Worm (Caenorhabditis elegans) whole organism, mixed stage, embryonic: ENCODE results near the gene F32H5.4.

Source experiments
- M03D4.4 ChIP-seq: sonication (generic microtip); optimal IDR thresholded peaks from 2 replicates; lab custom pipeline; 2017; ENCODE audit warnings: mild to moderate bottlenecking, missing genetic modification characterization, missing compliant biosample characterization
- bed-3 ChIP-seq: fragments of 200-800 bp; sonication (Bioruptor generic); optimal IDR thresholded peaks from 3 replicates; lab custom pipeline; 2018; ENCODE audit warnings: mild to moderate bottlenecking, missing genetic modification characterization, moderate library complexity, missing compliant biosample characterization
- blmp-1 ChIP-seq: fragments of 150-350 bp; optimal IDR thresholded peaks from 2 replicates; lab custom pipeline; 2014; ENCODE audit warnings: missing biosample characterization, missing genetic modification characterization
- ceh-39 ChIP-seq: fragments of 150-350 bp; optimal IDR thresholded peaks from 2 replicates; lab custom pipeline; 2014; ENCODE audit warnings: missing biosample characterization, missing genetic modification characterization
- ceh-43 ChIP-seq: fragments of 200-800 bp; sonication (Bioruptor generic); optimal IDR thresholded peaks from 2 replicates; lab custom pipeline; 2018; ENCODE audit warnings: mild to moderate bottlenecking, missing genetic modification characterization, moderate library complexity, missing compliant biosample characterization
- ceh-83 ChIP-seq: fragments of 200-800 bp; sonication (Bioruptor generic); optimal IDR thresholded peaks from 2 replicates; lab custom pipeline; 2018; ENCODE audit warnings: mild to moderate bottlenecking, missing genetic modification characterization, missing compliant biosample characterization
- ces-1 ChIP-seq: fragments of 150-350 bp; optimal IDR thresholded peaks from 2 replicates; lab custom pipeline; 2014; ENCODE audit warnings: missing biosample characterization, missing genetic modification reagents, missing genetic modification characterization
- cnd-1 ChIP-seq: fragments of 200-800 bp; sonication (Bioruptor generic); optimal IDR thresholded peaks from 2 replicates; lab custom pipeline; 2018; ENCODE audit warnings: mild to moderate bottlenecking, missing genetic modification characterization, missing compliant biosample characterization
- drap-1 ChIP-seq: fragments of 200-800 bp; sonication (Bioruptor generic); optimal IDR thresholded peaks from 3 replicates; lab custom pipeline; 2018; ENCODE audit warnings: mild to moderate bottlenecking, missing genetic modification characterization, missing compliant biosample characterization
- elt-1 ChIP-seq: sonication (generic microtip); optimal IDR thresholded peaks from 2 replicates; lab custom pipeline; 2017; ENCODE audit warnings: missing genetic modification characterization, mild to moderate bottlenecking, missing compliant biosample characterization, antibody characterized with exemption, moderate library complexity, borderline replicate concordance; ENCODE audit not compliant: insufficient read depth
- elt-3 ChIP-seq: fragments of 150-350 bp; optimal IDR thresholded peaks from 2 replicates; lab custom pipeline; 2014; ENCODE audit warnings: missing biosample characterization, missing genetic modification characterization
- flh-1 ChIP-seq: fragments of 200-800 bp; sonication (Bioruptor generic); optimal IDR thresholded peaks from 2 replicates; lab custom pipeline; 2018; ENCODE audit warnings: mild to moderate bottlenecking, missing genetic modification characterization, moderate library complexity, missing compliant biosample characterization
- ham-2 ChIP-seq: fragments of 200-800 bp; sonication (Bioruptor generic); optimal IDR thresholded peaks from 2 replicates; lab custom pipeline; 2018; ENCODE audit warnings: mild to moderate bottlenecking, missing genetic modification characterization, missing compliant biosample characterization
- hlh-1 ChIP-seq: fragments of 150-350 bp; optimal IDR thresholded peaks from 2 replicates; lab custom pipeline; 2014; ENCODE audit warnings: missing biosample characterization, missing genetic modification reagents, missing genetic modification characterization
- lin-13 ChIP-seq: fragments of 150-350 bp; optimal IDR thresholded peaks from 2 replicates; lab custom pipeline; 2014; ENCODE audit warnings: missing biosample characterization, missing genetic modification characterization
- lin-32 ChIP-seq: fragments of 200-800 bp; sonication (Bioruptor generic); optimal IDR thresholded peaks from 2 replicates; lab custom pipeline; 2018; ENCODE audit warnings: mild to moderate bottlenecking, missing genetic modification characterization, missing compliant biosample characterization
- lsy-2 ChIP-seq: fragments of 150-350 bp; optimal IDR thresholded peaks from 2 replicates; lab custom pipeline; 2014; ENCODE audit warnings: missing biosample characterization, missing genetic modification characterization
- mab-5 ChIP-seq: fragments of 150-350 bp; optimal IDR thresholded peaks from 2 replicates; lab custom pipeline; 2014; ENCODE audit warnings: missing biosample characterization, missing genetic modification characterization
- mep-1 ChIP-seq: fragments of 150-350 bp; optimal IDR thresholded peaks from 2 replicates; lab custom pipeline; 2017; ENCODE audit warnings: missing biosample characterization, missing genetic modification reagents, missing genetic modification characterization, inconsistent platforms
- mls-2 ChIP-seq: sonication (generic microtip); optimal IDR thresholded peaks from 2 replicates; lab custom pipeline; 2016; ENCODE audit warnings: mild to moderate bottlenecking, missing genetic modification characterization, moderate library complexity, missing compliant biosample characterization
- nhr-12 ChIP-seq: fragments of 150-350 bp; optimal IDR thresholded peaks from 2 replicates; lab custom pipeline; 2014; ENCODE audit warnings: missing biosample characterization, missing genetic modification characterization
- nhr-2 ChIP-seq: fragments of 150-350 bp; optimal IDR thresholded peaks from 2 replicates; lab custom pipeline; 2014; ENCODE audit warnings: missing biosample characterization, missing genetic modification characterization
- nhr-237 ChIP-seq: fragments of 150-350 bp; optimal IDR thresholded peaks from 2 replicates; lab custom pipeline; 2014; ENCODE audit warnings: missing biosample characterization, missing genetic modification characterization
- nhr-28 ChIP-seq: fragments of 150-350 bp; optimal IDR thresholded peaks from 2 replicates; lab custom pipeline; 2014; ENCODE audit warnings: missing biosample characterization, missing genetic modification characterization
- nhr-76 ChIP-seq: sonication (generic microtip); optimal IDR thresholded peaks from 2 replicates; lab custom pipeline; 2017; ENCODE audit warnings: missing biosample characterization, missing genetic modification characterization
- pha-4 ChIP-seq: fragments of 150-350 bp; optimal IDR thresholded peaks from 2 replicates; lab custom pipeline; 2018; ENCODE audit warnings: missing biosample characterization, missing genetic modification reagents, missing genetic modification characterization
- sem-2 ChIP-seq: fragments of 200-800 bp; sonication (Bioruptor generic); optimal IDR thresholded peaks from 2 replicates; lab custom pipeline; 2018; ENCODE audit warnings: mild to moderate bottlenecking, missing genetic modification characterization, missing compliant biosample characterization
- sptf-1 ChIP-seq: sonication (generic microtip); optimal IDR thresholded peaks from 2 replicates; lab custom pipeline; 2017; ENCODE audit warnings: mild to moderate bottlenecking, missing genetic modification characterization, moderate library complexity, missing compliant biosample characterization
- tbx-8 ChIP-seq: fragments of 200-800 bp; sonication (Bioruptor generic); optimal IDR thresholded peaks from 2 replicates; lab custom pipeline; 2018; ENCODE audit warnings: mild to moderate bottlenecking, missing genetic modification characterization, moderate library complexity, missing compliant biosample characterization
- unc-120 ChIP-seq: sonication (generic microtip); optimal IDR thresholded peaks from 2 replicates; lab custom pipeline; 2017; ENCODE audit warnings: missing genetic modification characterization, missing compliant biosample characterization; ENCODE audit not compliant: poor library complexity, severe bottlenecking
- unc-39 ChIP-seq: fragments of 150-350 bp; optimal IDR thresholded peaks from 2 replicates; lab custom pipeline; 2014; ENCODE audit warnings: missing biosample characterization, missing genetic modification characterization
- unc-62 ChIP-seq: fragments of 150-350 bp; optimal IDR thresholded peaks from 2 replicates; lab custom pipeline; 2014; ENCODE audit warnings: missing biosample characterization, missing genetic modification reagents, missing genetic modification characterization
- ztf-11 ChIP-seq: fragments of 150-350 bp; optimal IDR thresholded peaks from 2 replicates; lab custom pipeline; 2014; ENCODE audit warnings: missing biosample characterization, missing genetic modification characterization

F32H5.4 gene

ce11 chrV:13401669-13402068 is 41.3 kb downstream of the F32H5.4 start:
- TF ChIP-seq nhr-237 (tag; lab: Kevin White, UChicago) (no peak), ces-1 (peak; percentile 65)
- TF ChIP-seq, all 35 proteins: peak for 1

ce11 chrV:13402524-13402923 is 42.2 kb downstream of the F32H5.4 start:
- no peak for TF ChIP-seq ham-2 (GFP tag; lab: Kevin White, UChicago)
- TF ChIP-seq hlh-1 (tag; lab: Kevin White, UChicago), result peak; percentile 56
- TF ChIP-seq nhr-2 (tag; lab: Kevin White, UChicago), result no peak
- TF ChIP-seq ceh-43 (GFP tag; lab: Kevin White, UChicago), result no peak
- TF ChIP-seq unc-62 (GFP tag; lab: Kevin White, UChicago), result peak; percentile 58
- no peak for TF ChIP-seq bed-3
- TF ChIP-seq mab-5, result no peak
- no peak for TF ChIP-seq lsy-2 (tag; lab: Kevin White, UChicago)
- no peak for TF ChIP-seq lin-32 (GFP tag; lab: Kevin White, UChicago)
- TF ChIP-seq nhr-12 (tag; lab: Kevin White, UChicago), result no peak
- peak; percentile 9 for TF ChIP-seq cnd-1
- TF ChIP-seq elt-1 (tag; lab: Kevin White, UChicago), result no peak
- no peak for TF ChIP-seq nhr-28
- TF ChIP-seq nhr-76 (tag; lab: Kevin White, UChicago), result no peak
- TF ChIP-seq tbx-8 (GFP tag; lab: Kevin White, UChicago), result no peak
- TF ChIP-seq ceh-83, result no peak
- TF ChIP-seq unc-120 (tag; lab: Kevin White, UChicago), result peak; percentile 24
- TF ChIP-seq sem-2 (GFP tag; lab: Kevin White, UChicago), result no peak
- no peak for TF ChIP-seq sptf-1
- TF ChIP-seq drap-1 (GFP tag; lab: Kevin White, UChicago), result no peak
- TF ChIP-seq mep-1 (tag; lab: Kevin White, UChicago), result no peak
- TF ChIP-seq lin-13 (tag; lab: Kevin White, UChicago), result no peak
- no peak for TF ChIP-seq flh-1 (GFP tag; lab: Kevin White, UChicago)
- TF ChIP-seq ceh-39, result no peak
- no peak for TF ChIP-seq M03D4.4 (tag; lab: Kevin White, UChicago)
- TF ChIP-seq blmp-1 (tag; lab: Kevin White, UChicago), result no peak
- TF ChIP-seq unc-39 (tag; lab: Kevin White, UChicago), result no peak
- no peak for TF ChIP-seq ztf-11 (tag; lab: Kevin White, UChicago)
- TF ChIP-seq mls-2, result no peak
- no peak for TF ChIP-seq ces-1
- no peak for TF ChIP-seq elt-3 (tag; lab: Kevin White, UChicago)
- TF ChIP-seq pha-4 (tag; lab: Kevin White, UChicago), result no peak

ce11 chrV:13406032-13406431 is 45.7 kb downstream of the F32H5.4 start, which contains the start of gene cutl-1:
Gene cutl-1 (minus strand): TSS chrV:13406114.
- TF ChIP-seq unc-39 (tag; lab: Kevin White, UChicago) (no peak), lsy-2 (tag; lab: Kevin White, UChicago) (peak; percentile 4)

ce11 chrV:13406511-13406910 is 46.2 kb downstream of the F32H5.4 start, which contains the start of gene F53F1.2:
Gene F53F1.2 (plus strand): TSS chrV:13406816.
- TF ChIP-seq ces-1 (no peak), nhr-12 (tag; lab: Kevin White, UChicago) (no peak)

- TF ChIP-seq nhr-28, result no peak
- TF ChIP-seq ces-1, result no peak
- no peak for TF ChIP-seq unc-39 (tag; lab: Kevin White, UChicago)
- TF ChIP-seq lin-32 (GFP tag; lab: Kevin White, UChicago), result no peak
- TF ChIP-seq cnd-1, result no peak
- no peak for TF ChIP-seq nhr-76 (tag; lab: Kevin White, UChicago)
- TF ChIP-seq, all 35 proteins: peak for 0
Observed at ce11 chrV:13407913-13408312, 47.6 kb downstream of the F32H5.4 start, which contains the start of gene F53F1.3. Gene F53F1.3 (plus strand): TSS chrV:13408242.
